Worm (Caenorhabditis elegans): ENCODE measurements around the gene ubc-26.

DNA sequence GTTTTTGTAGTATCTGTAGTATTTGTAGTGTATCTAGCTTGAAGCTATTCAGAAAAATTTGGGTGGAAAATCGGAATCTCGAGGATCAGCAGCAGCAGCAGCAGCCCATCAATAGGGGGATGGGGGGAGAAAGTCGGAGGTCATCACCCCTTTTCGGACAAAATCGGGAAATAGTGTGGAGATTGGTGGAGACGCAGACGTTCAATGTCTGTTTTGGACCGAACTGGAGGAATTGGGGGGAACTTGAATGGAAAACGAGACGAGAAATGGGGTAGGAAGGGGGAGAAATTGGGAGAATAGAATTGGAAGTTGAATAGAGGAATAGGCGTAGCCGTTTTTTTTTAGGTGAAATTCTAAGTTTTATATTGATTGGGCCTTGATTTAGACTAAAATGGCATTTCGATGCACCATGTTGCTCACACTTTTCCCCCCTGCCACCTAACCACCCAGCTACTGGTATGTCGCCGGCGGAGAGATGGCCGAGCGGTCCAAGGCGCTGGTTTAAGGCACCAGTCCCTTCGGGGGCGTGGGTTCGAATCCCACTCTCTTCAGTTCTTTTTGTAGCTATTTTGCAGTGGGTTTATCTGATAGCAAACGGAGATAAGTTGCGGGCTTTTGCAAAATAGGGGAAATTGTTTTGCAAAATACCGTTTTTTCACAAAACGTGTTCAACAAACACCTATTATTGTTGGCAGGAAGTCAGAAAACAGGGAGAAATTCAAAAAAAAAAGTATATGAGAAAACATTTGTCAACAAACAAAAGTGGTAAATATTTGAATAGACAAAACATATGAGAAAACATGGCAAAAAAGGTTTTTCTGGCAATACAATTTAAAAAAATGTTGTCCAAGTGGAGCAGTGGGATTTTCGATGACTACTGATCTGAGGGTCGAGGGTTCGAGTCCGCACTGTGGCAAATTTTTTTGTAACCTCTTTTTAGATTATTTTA is 40.0 kb downstream of the ubc-26 start:
- no peak for TF ChIP-seq snpc-4 (tag; optimal IDR thresholded peaks at IDR 0.05)
- TF ChIP-seq ceh-32 (tag; optimal IDR thresholded peaks at IDR 0.05; ENCODE audit: poor library complexity) = no peak
- peak; percentile 1 for TF ChIP-seq hlh-11 (tag; optimal IDR thresholded peaks at IDR 0.05)
- TF ChIP-seq cey-2 (tag; optimal IDR thresholded peaks at IDR 0.05; ENCODE audit: borderline replicate concordance, insufficient read depth) = no peak
- TF ChIP-seq ceh-20 (GFP tag; IDR thresholded peaks at IDR 0.05) = no peak
- no peak for TF ChIP-seq skn-1 (tag; optimal IDR thresholded peaks at IDR 0.05)
- TF ChIP-seq nhr-42 (GFP tag; IDR thresholded peaks at IDR 0.05) = no peak
